Worm (Caenorhabditis elegans): ENCODE measurements around the gene F38H4.3.

DNA sequence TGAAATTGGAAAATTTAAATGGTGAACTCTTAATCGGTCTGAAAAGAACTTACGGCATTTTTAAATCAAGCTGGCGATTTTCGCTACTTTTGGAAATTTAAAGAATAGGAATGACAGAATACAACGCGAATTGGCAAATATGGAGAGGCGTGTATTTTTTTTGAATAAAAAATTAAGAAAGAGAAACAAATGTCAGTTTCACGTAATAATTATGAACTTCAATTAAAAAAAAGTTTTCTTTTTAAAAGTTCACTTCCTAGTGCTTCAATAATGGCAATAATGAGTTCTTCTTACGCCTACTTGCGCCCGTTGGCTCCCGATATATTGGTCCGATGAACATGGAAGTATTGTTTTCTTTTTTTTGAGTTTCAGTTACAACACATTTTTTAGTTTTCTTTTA, 35.5 kb downstream of the F38H4.3 start, which contains the start of gene pph-2:
- TF ChIP-seq tbx-9 (tag; optimal IDR thresholded peaks at IDR 0.05; ENCODE audit: borderline replicate concordance) (no peak), xnd-1 (tag; optimal IDR thresholded peaks at IDR 0.05) (no peak), ama-1 (optimal IDR thresholded peaks at IDR 0.05) (no peak), ama-1 (GFP tag; optimal IDR thresholded peaks at IDR 0.05) (no peak), atf-7 (tag; optimal IDR thresholded peaks at IDR 0.05) (no peak)

Data from whole organism, young adult.